Worm (Caenorhabditis elegans) whole organism, L3 larva: ENCODE data around the gene rps-2.

ENCODE experiments used
- R02D3.7 ChIP-seq: fragments of 150-350 bp; optimal IDR thresholded peaks from 2 replicates; lab custom pipeline; 2014; ENCODE audit warnings: missing biosample characterization, missing genetic modification characterization
- ZK546.5 ChIP-seq: sonication (generic microtip); optimal IDR thresholded peaks from 2 replicates; lab custom pipeline; 2017; ENCODE audit warnings: missing biosample characterization, missing genetic modification characterization
- aly-2 ChIP-seq: fragments of 150-350 bp; optimal IDR thresholded peaks from 2 replicates; lab custom pipeline; 2014; ENCODE audit warnings: missing biosample characterization, missing genetic modification characterization
- ama-1 ChIP-seq: fragments of 150-350 bp; optimal IDR thresholded peaks from 2 replicates; lab custom pipeline; 2018
- ceh-16 ChIP-seq: sonication (generic microtip); optimal IDR thresholded peaks from 2 replicates; lab custom pipeline; 2017; ENCODE audit warnings: missing biosample characterization, missing genetic modification characterization
- ceh-28 ChIP-seq: fragments of 150-350 bp; optimal IDR thresholded peaks from 2 replicates; lab custom pipeline; 2014; ENCODE audit warnings: missing biosample characterization, missing genetic modification reagents, missing genetic modification characterization
- ceh-82 ChIP-seq: fragments of 150-350 bp; optimal IDR thresholded peaks from 2 replicates; lab custom pipeline; 2014; ENCODE audit warnings: missing biosample characterization, missing genetic modification characterization
- ceh-9 ChIP-seq: sonication (generic microtip); optimal IDR thresholded peaks from 2 replicates; lab custom pipeline; 2018; ENCODE audit warnings: missing biosample characterization, missing genetic modification characterization
- daf-12 ChIP-seq: fragments of 150-350 bp; optimal IDR thresholded peaks from 2 replicates; lab custom pipeline; 2014; ENCODE audit warnings: missing biosample characterization, missing genetic modification reagents, missing genetic modification characterization
- egl-27 ChIP-seq: sonication (generic microtip); optimal IDR thresholded peaks from 4 replicates; lab custom pipeline; 2017; ENCODE audit warnings: missing biosample characterization, missing genetic modification reagents, missing genetic modification characterization
- elt-1 ChIP-seq: fragments of 150-350 bp; optimal IDR thresholded peaks from 2 replicates; lab custom pipeline; 2014; ENCODE audit warnings: missing biosample characterization, missing genetic modification characterization
- elt-2 ChIP-seq: sonication (generic microtip); optimal IDR thresholded peaks from 2 replicates; lab custom pipeline; 2016; ENCODE audit warnings: missing genetic modification reagents, mild to moderate bottlenecking, missing genetic modification characterization, missing compliant biosample characterization
- elt-3 ChIP-seq, 3 experiments: fragments of 150-350 bp in 1 of 3; sonication (generic microtip) in 2 of 3; optimal IDR thresholded peaks; 2 replicates in 2 of 3; 4 replicates in 1 of 3; lab custom pipeline; 2014 to 2017; ENCODE audit warnings: missing biosample characterization in 3 of 3, missing genetic modification characterization in 3 of 3
- eor-1 ChIP-seq, 2 experiments: fragments of 150-350 bp; optimal IDR thresholded peaks; 2 replicates each; lab custom pipeline; 2014 to 2018; ENCODE audit warnings: missing biosample characterization in 2 of 2, missing genetic modification characterization in 2 of 2
- fkh-2 ChIP-seq: fragments of 150-350 bp; optimal IDR thresholded peaks from 2 replicates; lab custom pipeline; 2014; ENCODE audit warnings: missing biosample characterization, missing genetic modification reagents, missing genetic modification characterization
- hmg-11 ChIP-seq: sonication (generic microtip); optimal IDR thresholded peaks from 2 replicates; lab custom pipeline; 2016; ENCODE audit warnings: missing genetic modification characterization, missing compliant biosample characterization
- jun-1 ChIP-seq: fragments of 150-350 bp; optimal IDR thresholded peaks from 2 replicates; lab custom pipeline; 2014; ENCODE audit warnings: missing biosample characterization, missing genetic modification reagents, missing genetic modification characterization
- lin-15B ChIP-seq: fragments of 150-350 bp; optimal IDR thresholded peaks from 2 replicates; lab custom pipeline; 2014; ENCODE audit warnings: missing biosample characterization, missing genetic modification characterization
- lsy-12 ChIP-seq: sonication (generic microtip); optimal IDR thresholded peaks from 2 replicates; lab custom pipeline; 2016; ENCODE audit warnings: mild to moderate bottlenecking, missing genetic modification characterization, missing compliant biosample characterization
- mdl-1 ChIP-seq: fragments of 150-350 bp; optimal IDR thresholded peaks from 2 replicates; lab custom pipeline; 2014; ENCODE audit warnings: missing biosample characterization, missing genetic modification characterization
- mml-1 ChIP-seq: fragments of 150-350 bp; sonication (generic microtip); optimal IDR thresholded peaks from 3 replicates; lab custom pipeline; 2014; ENCODE audit warnings: missing biosample characterization, missing genetic modification characterization
- nfya-1 ChIP-seq: sonication (generic microtip); optimal IDR thresholded peaks from 2 replicates; lab custom pipeline; 2017; ENCODE audit warnings: missing genetic modification characterization, mild to moderate bottlenecking, missing compliant biosample characterization, antibody characterized with exemption, moderate library complexity; ENCODE audit not compliant: insufficient read depth
- nhr-11 ChIP-seq: fragments of 150-350 bp; optimal IDR thresholded peaks from 2 replicates; lab custom pipeline; 2014; ENCODE audit warnings: missing biosample characterization, missing genetic modification characterization
- nhr-12 ChIP-seq: fragments of 150-350 bp; optimal IDR thresholded peaks from 2 replicates; lab custom pipeline; 2014; ENCODE audit warnings: missing biosample characterization, missing genetic modification characterization
- nhr-23 ChIP-seq: fragments of 150-350 bp; optimal IDR thresholded peaks from 2 replicates; lab custom pipeline; 2014; ENCODE audit warnings: missing biosample characterization, missing genetic modification reagents, missing genetic modification characterization
- nhr-237 ChIP-seq: fragments of 150-350 bp; optimal IDR thresholded peaks from 2 replicates; lab custom pipeline; 2014; ENCODE audit warnings: missing biosample characterization, missing genetic modification characterization
- nhr-43 ChIP-seq: sonication (generic microtip); optimal IDR thresholded peaks from 2 replicates; lab custom pipeline; 2016; ENCODE audit warnings: mild to moderate bottlenecking, missing genetic modification characterization, missing compliant biosample characterization; ENCODE audit not compliant: poor library complexity, severe bottlenecking
- nhr-76 ChIP-seq: fragments of 150-350 bp; sonication (generic microtip); optimal IDR thresholded peaks from 5 replicates; lab custom pipeline; 2014; ENCODE audit warnings: missing biosample characterization, missing genetic modification characterization
- nhr-77 ChIP-seq: fragments of 150-350 bp; optimal IDR thresholded peaks from 2 replicates; lab custom pipeline; 2014; ENCODE audit warnings: missing biosample characterization, missing genetic modification characterization
- pqm-1 ChIP-seq: fragments of 150-350 bp; optimal IDR thresholded peaks from 2 replicates; lab custom pipeline; 2017; ENCODE audit warnings: missing biosample characterization, missing genetic modification characterization, inconsistent platforms
- skn-1 ChIP-seq: fragments of 150-350 bp; optimal IDR thresholded peaks from 2 replicates; lab custom pipeline; 2014; ENCODE audit warnings: missing biosample characterization, missing genetic modification characterization
- snpc-4 ChIP-seq: fragments of 150-350 bp; optimal IDR thresholded peaks from 2 replicates; lab custom pipeline; 2014; ENCODE audit warnings: missing biosample characterization, missing genetic modification characterization
- tbx-2 ChIP-seq: sonication (generic microtip); optimal IDR thresholded peaks from 2 replicates; lab custom pipeline; 2016; ENCODE audit warnings: mild to moderate bottlenecking, missing genetic modification characterization, missing compliant biosample characterization
- unc-39 ChIP-seq: sonication (generic microtip); optimal IDR thresholded peaks from 4 replicates; lab custom pipeline; 2017; ENCODE audit warnings: missing biosample characterization, missing genetic modification characterization
- zag-1 ChIP-seq: fragments of 150-350 bp; optimal IDR thresholded peaks from 2 replicates; lab custom pipeline; 2014; ENCODE audit warnings: missing biosample characterization, missing genetic modification characterization
- ztf-4 ChIP-seq: fragments of 150-350 bp; optimal IDR thresholded peaks from 2 replicates; lab custom pipeline; 2014; ENCODE audit warnings: missing biosample characterization, missing genetic modification characterization

The rps-2 gene

DNA sequence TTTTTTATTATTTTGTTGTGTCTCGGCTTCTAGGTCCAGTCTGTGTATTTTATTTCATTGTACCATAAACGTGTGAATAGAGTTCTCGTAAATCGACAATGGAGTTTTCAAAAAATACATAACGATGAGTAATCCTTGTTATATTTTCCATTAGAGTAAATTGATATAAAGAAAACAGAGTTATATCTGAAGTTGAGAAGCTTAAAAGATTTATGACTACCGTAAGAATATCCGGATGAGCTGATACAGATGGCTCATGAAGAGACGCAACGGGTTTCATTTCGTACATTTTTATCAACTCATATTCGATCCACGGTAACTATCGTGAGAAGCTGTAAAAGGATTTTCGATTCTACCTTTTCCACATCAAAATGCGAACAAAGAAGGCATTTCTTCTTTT lies 1.7 kb upstream of the rps-2 start, which contains the start of gene gcy-8:
gcy-8 (plus strand) TSS at position 301 of the 400 bp plus-strand sequence.
- TF ChIP-seq eor-1 (tag; optimal IDR thresholded peaks at IDR 0.05; lab: Kevin White, UChicago) (no peak), tbx-2 (no peak), R02D3.7 (tag; lab: Kevin White, UChicago) (no peak), egl-27 (tag; lab: Kevin White, UChicago) (no peak), elt-2 (tag; lab: Kevin White, UChicago) (no peak), nfya-1 (no peak), zag-1 (no peak), ceh-9 (tag; lab: Kevin White, UChicago) (no peak), ztf-4 (tag; lab: Kevin White, UChicago) (no peak), jun-1 (tag; lab: Kevin White, UChicago) (no peak), nhr-12 (tag; lab: Kevin White, UChicago) (no peak), mml-1 (tag; lab: Kevin White, UChicago) (no peak), nhr-76 (tag; lab: Kevin White, UChicago) (no peak), mdl-1 (tag; lab: Kevin White, UChicago) (no peak), ceh-82 (tag; lab: Kevin White, UChicago) (no peak), lsy-12 (tag; lab: Kevin White, UChicago) (no peak), ceh-28 (tag; lab: Kevin White, UChicago) (no peak)

DNA sequence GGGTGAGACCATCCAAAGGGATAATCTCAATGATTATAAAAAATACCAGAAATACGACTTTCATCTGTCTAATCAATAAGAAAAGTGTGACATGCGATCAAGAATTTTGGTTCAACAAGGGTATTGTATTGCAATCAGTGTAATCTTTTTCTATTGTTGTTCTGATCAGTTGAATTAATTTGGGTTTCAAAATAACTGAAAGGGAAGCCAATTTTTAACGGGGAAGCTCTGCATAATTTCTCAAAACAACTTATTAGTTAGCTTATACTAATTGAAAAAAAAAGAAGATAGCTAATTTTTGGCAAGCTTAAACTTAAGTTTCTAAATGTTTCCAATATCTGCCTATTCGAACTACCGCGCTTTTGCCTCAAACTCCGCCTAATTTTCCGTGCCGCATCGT lies 1.0 kb upstream of the rps-2 start, which contains the start of gene C49H3.12:
C49H3.12 (minus strand) TSS at position 101 of the 400 bp plus-strand sequence.
- TF ChIP-seq pqm-1 (tag; lab: Kevin White, UChicago) (no peak), ceh-82 (tag; lab: Kevin White, UChicago) (no peak), unc-39 (tag; lab: Kevin White, UChicago) (no peak), fkh-2 (tag; lab: Kevin White, UChicago) (no peak), snpc-4 (tag; lab: Kevin White, UChicago) (no peak), elt-1 (tag; lab: Kevin White, UChicago) (no peak), ceh-16 (tag; lab: Kevin White, UChicago) (no peak), nhr-77 (no peak), nhr-43 (tag; lab: Kevin White, UChicago) (no peak), hmg-11 (tag; lab: Kevin White, UChicago) (no peak), elt-3 (tag; optimal IDR thresholded peaks at IDR 0.05; lab: Kevin White, UChicago) (no peak), skn-1 (no peak), ceh-28 (tag; lab: Kevin White, UChicago) (no peak), lin-15B (tag; lab: Kevin White, UChicago) (no peak), mdl-1 (tag; lab: Kevin White, UChicago) (no peak)

DNA sequence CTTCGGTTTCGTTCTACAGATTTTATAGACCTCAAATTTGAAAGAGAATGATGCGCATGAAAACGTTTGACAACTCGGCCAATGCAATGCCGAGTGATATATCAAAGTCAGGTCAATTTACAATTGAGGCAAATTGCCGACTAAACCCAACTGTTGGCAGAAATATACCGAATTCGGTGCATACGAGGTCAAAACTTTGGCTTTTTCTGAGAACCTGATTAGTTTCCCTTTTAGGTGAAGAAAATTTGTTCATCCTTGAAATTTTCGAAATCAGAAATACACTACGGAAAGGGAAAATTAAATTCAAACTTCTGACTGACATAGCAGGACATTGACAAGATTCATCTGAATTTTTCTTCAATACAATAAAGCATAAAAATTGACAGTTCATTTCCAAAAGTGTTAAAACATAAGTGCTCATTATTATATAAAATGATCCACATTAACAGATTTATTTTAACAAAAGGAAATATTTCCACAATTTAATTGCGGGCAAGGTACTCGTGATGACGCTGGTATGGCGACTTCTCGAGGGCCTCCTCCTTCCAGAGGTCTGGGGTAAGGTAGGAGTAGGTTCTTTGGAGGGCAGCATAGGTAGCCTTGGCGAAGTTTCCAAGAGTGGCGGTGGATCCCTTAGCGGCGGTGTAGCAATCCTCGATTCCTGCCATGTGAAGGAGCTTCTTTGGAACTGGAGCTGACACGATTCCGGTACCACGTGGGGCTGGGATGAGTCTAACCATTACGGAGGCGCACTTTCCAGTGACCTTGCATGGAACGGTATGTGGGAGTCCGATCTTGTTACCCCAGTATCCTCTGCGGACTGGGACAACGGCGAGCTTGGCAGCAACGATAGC lies 989 bp downstream of the rps-2 start:
- TF ChIP-seq ama-1 (lab: Kevin White, UChicago) (peak; percentile 46), nhr-11 (tag; lab: Kevin White, UChicago) (no peak), nhr-12 (tag; lab: Kevin White, UChicago) (no peak), egl-27 (tag; lab: Kevin White, UChicago) (no peak), ZK546.5 (tag; lab: Kevin White, UChicago) (no peak), snpc-4 (tag; lab: Kevin White, UChicago) (no peak), daf-12 (tag; lab: Kevin White, UChicago) (no peak), nhr-237 (tag; lab: Kevin White, UChicago) (no peak), aly-2 (tag; lab: Kevin White, UChicago) (peak; percentile 52), R02D3.7 (tag; lab: Kevin White, UChicago) (peak; percentile 3), nhr-23 (peak; percentile 14)
- TF ChIP-seq, all 47 proteins: peak for 4
